Fruit fly (Drosophila melanogaster) whole organism, prepupa: Measurements from ENCODE around the gene CG46307.

Experiments used
- Blimp-1 ChIP-seq: fragments of 200-800 bp; sonication (Bioruptor generic); optimal IDR thresholded peaks from 3 replicates; lab custom pipeline; 2017; ENCODE audit warnings: missing biosample characterization, missing genetic modification characterization, mild to moderate bottlenecking, moderate library complexity, missing genetic modification reagents
- CG10631 ChIP-seq: fragments of 200-800 bp; sonication (Bioruptor generic); optimal IDR thresholded peaks from 2 replicates; lab custom pipeline; 2016; ENCODE audit warnings: missing biosample characterization, missing genetic modification characterization
- CG10669 ChIP-seq: fragments of 200-800 bp; sonication (Bioruptor generic); optimal IDR thresholded peaks from 3 replicates; lab custom pipeline; 2018; ENCODE audit warnings: missing biosample characterization, mild to moderate bottlenecking, missing genetic modification characterization, moderate library complexity
- CG11762 ChIP-seq: fragments of 200-800 bp; sonication (Bioruptor generic); optimal IDR thresholded peaks from 3 replicates; lab custom pipeline; 2016; ENCODE audit warnings: missing biosample characterization, missing genetic modification characterization; ENCODE audit not compliant: insufficient read depth
- CG11902 ChIP-seq: fragments of 200-800 bp; sonication (Bioruptor generic); optimal IDR thresholded peaks from 3 replicates; lab custom pipeline; 2016; ENCODE audit warnings: missing biosample characterization, missing genetic modification characterization
- CG15336 ChIP-seq: fragments of 200-800 bp; sonication (Bioruptor generic); IDR thresholded peaks from 2 replicates; pipeline ENCODE4 v1.3.6; 2022; ENCODE audit warnings: missing biosample characterization, missing genetic modification characterization
- CG1621 ChIP-seq: fragments of 200-800 bp; sonication (Bioruptor generic); optimal IDR thresholded peaks from 3 replicates; lab custom pipeline; 2018; ENCODE audit warnings: missing biosample characterization, mild to moderate bottlenecking, missing genetic modification characterization
- CG16779 ChIP-seq: fragments of 200-800 bp; sonication (Bioruptor generic); optimal IDR thresholded peaks from 3 replicates; lab custom pipeline; 2017; ENCODE audit warnings: missing biosample characterization, mild to moderate bottlenecking, missing genetic modification characterization
- CG3032 ChIP-seq: fragments of 200-800 bp; optimal IDR thresholded peaks from 2 replicates; lab custom pipeline; 2019; ENCODE audit warnings: missing biosample characterization, mild to moderate bottlenecking, missing genetic modification characterization, moderate library complexity
- CG31627 ChIP-seq: fragments of 200-800 bp; sonication (Bioruptor generic); optimal IDR thresholded peaks from 3 replicates; lab custom pipeline; 2016; ENCODE audit warnings: missing biosample characterization, missing genetic modification characterization
- CG32006 ChIP-seq: fragments of 200-800 bp; sonication (Bioruptor generic); optimal IDR thresholded peaks from 3 replicates; lab custom pipeline; 2017; ENCODE audit warnings: missing biosample characterization, mild to moderate bottlenecking, missing genetic modification characterization
- CG6163 ChIP-seq: fragments of 200-800 bp; sonication (Bioruptor generic); IDR thresholded peaks from 3 replicates; pipeline ENCODE4 v1.3.6; 2022; ENCODE audit warnings: missing biosample characterization, missing genetic modification characterization
- CG6808 ChIP-seq: fragments of 200-800 bp; sonication (Bioruptor generic); optimal IDR thresholded peaks from 3 replicates; lab custom pipeline; 2017; ENCODE audit warnings: missing biosample characterization, missing genetic modification characterization, mild to moderate bottlenecking, moderate library complexity, missing genetic modification reagents
- CG7368 ChIP-seq: fragments of 200-800 bp; sonication (Bioruptor generic); optimal IDR thresholded peaks from 3 replicates; lab custom pipeline; 2016; ENCODE audit warnings: missing biosample characterization, missing genetic modification characterization
- CG8119 ChIP-seq: fragments of 200-800 bp; sonication (Bioruptor generic); IDR thresholded peaks from 3 replicates; pipeline ENCODE4 v1.3.6; 2022; ENCODE audit warnings: missing biosample characterization, missing genetic modification characterization
- CG8319 ChIP-seq: fragments of 200-800 bp; sonication (Bioruptor generic); optimal IDR thresholded peaks from 3 replicates; lab custom pipeline; 2016; ENCODE audit warnings: missing biosample characterization, missing genetic modification characterization
- CG8632 ChIP-seq: fragments of 200-800 bp; sonication (Bioruptor generic); optimal IDR thresholded peaks from 3 replicates; lab custom pipeline; 2016; ENCODE audit warnings: missing biosample characterization, missing genetic modification characterization
- Eip75B ChIP-seq: fragments of 200-800 bp; sonication (Bioruptor generic); optimal IDR thresholded peaks from 3 replicates; lab custom pipeline; 2016; ENCODE audit warnings: missing biosample characterization, missing genetic modification characterization
- Eip78C ChIP-seq: fragments of 200-800 bp; sonication (Bioruptor generic); peaks from one replicate; lab custom pipeline; 2016; ENCODE audit warnings: missing biosample characterization, missing genetic modification characterization
- Eip93F ChIP-seq: fragments of 200-800 bp; sonication (Bioruptor generic); optimal IDR thresholded peaks from 2 replicates; lab custom pipeline; 2016; ENCODE audit warnings: missing biosample characterization, mild to moderate bottlenecking, missing genetic modification characterization
- Ets96B ChIP-seq: fragments of 200-800 bp; optimal IDR thresholded peaks from 2 replicates; lab custom pipeline; 2019; ENCODE audit warnings: missing biosample characterization, mild to moderate bottlenecking, missing genetic modification characterization, moderate library complexity
- Gug ChIP-seq: fragments of 200-800 bp; sonication (Bioruptor generic); IDR thresholded peaks from 2 replicates; pipeline ENCODE4 v1.3.6; 2022; ENCODE audit warnings: missing biosample characterization, missing genetic modification characterization
- Hr38 ChIP-seq: sonication (Bioruptor generic); optimal IDR thresholded peaks from 2 replicates; lab custom pipeline; 2016; ENCODE audit warnings: missing biosample characterization, missing genetic modification characterization
- Hr39 ChIP-seq: fragments of 200-800 bp; sonication (Bioruptor generic); optimal IDR thresholded peaks from 2 replicates; lab custom pipeline; 2016; ENCODE audit warnings: missing biosample characterization, missing genetic modification characterization
- Hr4 ChIP-seq: fragments of 200-800 bp; sonication (Bioruptor generic); optimal IDR thresholded peaks from 3 replicates; lab custom pipeline; 2016; ENCODE audit warnings: missing biosample characterization, missing genetic modification characterization
- Met ChIP-seq: fragments of 200-800 bp; sonication (Bioruptor generic); optimal IDR thresholded peaks from 3 replicates; lab custom pipeline; 2016; ENCODE audit warnings: missing biosample characterization, missing genetic modification characterization
- OdsH ChIP-seq: fragments of 200-800 bp; sonication (Bioruptor generic); optimal IDR thresholded peaks from 3 replicates; lab custom pipeline; 2016; ENCODE audit warnings: missing biosample characterization, missing genetic modification characterization
- Smox ChIP-seq: fragments of 200-800 bp; sonication (Bioruptor generic); optimal IDR thresholded peaks from 3 replicates; lab custom pipeline; 2016; ENCODE audit warnings: missing biosample characterization, missing genetic modification characterization
- Sox102F ChIP-seq: fragments of 200-800 bp; sonication (Bioruptor generic); optimal IDR thresholded peaks from 2 replicates; lab custom pipeline; 2016; ENCODE audit warnings: missing biosample characterization, mild to moderate bottlenecking, missing genetic modification characterization
- Sox15 ChIP-seq: fragments of 200-800 bp; sonication (Bioruptor generic); optimal IDR thresholded peaks from 3 replicates; lab custom pipeline; 2016; ENCODE audit warnings: missing biosample characterization, missing genetic modification characterization
- acj6 ChIP-seq: fragments of 200-800 bp; sonication (Bioruptor generic); optimal IDR thresholded peaks from 3 replicates; lab custom pipeline; 2016; ENCODE audit warnings: missing biosample characterization, missing genetic modification characterization
- cyc ChIP-seq: fragments of 200-800 bp; sonication (Bioruptor generic); optimal IDR thresholded peaks from 3 replicates; lab custom pipeline; 2016; ENCODE audit warnings: missing biosample characterization, missing genetic modification characterization
- eg ChIP-seq: fragments of 200-800 bp; sonication (Bioruptor generic); IDR thresholded peaks from 3 replicates; pipeline ENCODE4 v1.3.6; 2022; ENCODE audit warnings: missing biosample characterization, missing genetic modification characterization
- esn ChIP-seq: fragments of 200-800 bp; sonication (Bioruptor generic); optimal IDR thresholded peaks from 2 replicates; lab custom pipeline; 2016; ENCODE audit warnings: missing biosample characterization, mild to moderate bottlenecking, missing genetic modification characterization, moderate library complexity
- fd85E ChIP-seq: fragments of 200-800 bp; sonication (Bioruptor generic); optimal IDR thresholded peaks from 3 replicates; lab custom pipeline; 2016; ENCODE audit warnings: missing biosample characterization, missing genetic modification characterization
- lz ChIP-seq: fragments of 200-800 bp; sonication (Bioruptor generic); optimal IDR thresholded peaks from 3 replicates; lab custom pipeline; 2016; ENCODE audit warnings: missing biosample characterization, missing genetic modification characterization
- net ChIP-seq: fragments of 200-800 bp; sonication (Bioruptor generic); optimal IDR thresholded peaks from 3 replicates; lab custom pipeline; 2016; ENCODE audit warnings: missing biosample characterization, missing genetic modification characterization
- pdm3 ChIP-seq: fragments of 200-800 bp; sonication (Bioruptor generic); optimal IDR thresholded peaks from 3 replicates; lab custom pipeline; 2016; ENCODE audit warnings: missing biosample characterization, missing genetic modification characterization
- ss ChIP-seq, 2 experiments: fragments of 200-800 bp; sonication (Bioruptor generic); optimal IDR thresholded peaks; 2 replicates in 1 of 2; 3 replicates in 1 of 2; lab custom pipeline; 2017 to 2018; ENCODE audit warnings: mild to moderate bottlenecking in 2 of 2, missing biosample characterization in 2 of 2, missing genetic modification characterization in 2 of 2, moderate library complexity in 1 of 2
- vri ChIP-seq: fragments of 200-800 bp; sonication (Bioruptor generic); optimal IDR thresholded peaks from 3 replicates; lab custom pipeline; 2016; ENCODE audit warnings: missing biosample characterization, mild to moderate bottlenecking, missing genetic modification characterization

CG46307 gene

dm6 chr2L:21084268-21084667, 20.1 kb upstream of the CG46307 start, which contains the start of gene CG33510:
Gene CG33510 (minus strand): TSS chr2L:21084326.
- no peak for TF ChIP-seq CG8632
- TF ChIP-seq vri: no peak
- no peak for TF ChIP-seq Eip75B (GFP tag; lab: Kevin White, UChicago)
- no peak for TF ChIP-seq eg (GFP tag; lab: Robert Waterston, UW)
- no peak for TF ChIP-seq CG8119
- no peak for TF ChIP-seq CG10669
- TF ChIP-seq pdm3: no peak
- TF ChIP-seq net (GFP tag; lab: Kevin White, UChicago): no peak
- TF ChIP-seq Ets96B (tag; lab: Kevin White, UChicago): no peak
- no peak for TF ChIP-seq Hr4 (GFP tag; lab: Kevin White, UChicago)
- TF ChIP-seq, all 60 proteins: peak for 0

dm6 chr2L:21086406-21086805, 18.0 kb upstream of the CG46307 start, which contains the start of gene CG33509:
Gene CG33509 (minus strand): TSS chr2L:21086506.
- TF ChIP-seq CG15336 (GFP tag; lab: Robert Waterston, UW) (no peak), CG16779 (tag; lab: Kevin White, UChicago) (no peak), CG6163 (GFP tag; lab: Robert Waterston, UW) (no peak), CG11762 (GFP tag; lab: Kevin White, UChicago) (no peak), CG7368 (GFP tag; lab: Kevin White, UChicago) (no peak), CG6808 (GFP tag; lab: Kevin White, UChicago) (no peak), Eip75B (GFP tag; lab: Kevin White, UChicago) (no peak), acj6 (GFP tag; lab: Kevin White, UChicago) (no peak), Hr4 (GFP tag; lab: Kevin White, UChicago) (no peak), Sox102F (GFP tag; lab: Kevin White, UChicago) (no peak)
- TF ChIP-seq, all 60 proteins: peak for 0

- TF ChIP-seq CG11902 (no peak), CG3032 (tag; lab: Kevin White, UChicago) (no peak)
Measured at dm6 chr2L:21088651-21089050, 15.7 kb upstream of the CG46307 start, which contains the start of gene ppk13. Gene ppk13 (minus strand): TSS chr2L:21088751.

- TF ChIP-seq pdm3 (no peak), net (GFP tag; lab: Kevin White, UChicago) (no peak), CG1621 (tag; lab: Kevin White, UChicago) (no peak), fd85E (no peak), Eip78C (no peak), Hr4 (GFP tag; lab: Kevin White, UChicago) (no peak), CG6808 (GFP tag; lab: Kevin White, UChicago) (no peak), CG11762 (GFP tag; lab: Kevin White, UChicago) (no peak), CG10631 (GFP tag; lab: Kevin White, UChicago) (no peak), Smox (no peak), Eip93F (GFP tag; lab: Kevin White, UChicago) (no peak), lz (GFP tag; lab: Kevin White, UChicago) (no peak)
Measured at dm6 chr2L:21089075-21089474, 15.3 kb upstream of the CG46307 start, which contains the start of gene CG9259. Gene CG9259 (plus strand): TSS chr2L:21089375.

- TF ChIP-seq Blimp-1 (GFP tag; lab: Kevin White, UChicago) (peak; percentile 65), Hr38 (GFP tag; lab: Kevin White, UChicago) (no peak)
Measured at dm6 chr2L:21090958-21091357, 13.4 kb upstream of the CG46307 start, which contains the start of gene CG14397. Gene CG14397 (plus strand): TSS chr2L:21091227.

- peak; percentile 31 for TF ChIP-seq CG10631 (GFP tag; lab: Kevin White, UChicago)
- peak; percentile 11 for TF ChIP-seq Hr39 (GFP tag; lab: Kevin White, UChicago)
- peak; percentile 42 for TF ChIP-seq esn (GFP tag; lab: Kevin White, UChicago)
- no peak for TF ChIP-seq fd85E
- TF ChIP-seq Eip93F (GFP tag; lab: Kevin White, UChicago): peak; percentile 9
- peak; percentile 58 for TF ChIP-seq OdsH (GFP tag; lab: Kevin White, UChicago)
- TF ChIP-seq CG32006 (GFP tag; lab: Kevin White, UChicago): peak; percentile 77
- no peak for TF ChIP-seq CG8319 (GFP tag; lab: Kevin White, UChicago)
- peak; percentile 49 for TF ChIP-seq Eip75B (GFP tag; lab: Kevin White, UChicago)
- TF ChIP-seq CG15336 (GFP tag; lab: Robert Waterston, UW): peak; percentile 72
- peak; percentile 3 for TF ChIP-seq Smox
- TF ChIP-seq ss (GFP tag; optimal IDR thresholded peaks at IDR 0.05; lab: Kevin White, UChicago): peak; percentile 58 to 80
- TF ChIP-seq CG10669: peak; percentile 53
- TF ChIP-seq Sox15 (GFP tag; lab: Kevin White, UChicago): no peak
- peak; percentile 3 for TF ChIP-seq cyc (GFP tag; lab: Kevin White, UChicago)
- TF ChIP-seq Met (GFP tag; lab: Kevin White, UChicago): peak; percentile 61
- no peak for TF ChIP-seq Gug (GFP tag; lab: Robert Waterston, UW)
- no peak for TF ChIP-seq Hr38 (GFP tag; lab: Kevin White, UChicago)
- peak; percentile 21 for TF ChIP-seq CG31627 (GFP tag; lab: Kevin White, UChicago)
- TF ChIP-seq Sox102F (GFP tag; lab: Kevin White, UChicago): peak; percentile 59
Measured at dm6 chr2L:21096448-21096994, 7.8 kb upstream of the CG46307 start, which contains the start of gene CG34136. Gene CG34136 (plus strand): TSS chr2L:21096922.
